Worm (Caenorhabditis elegans): ENCODE data around the gene T14B4.9.
A peak's percentile ranks its signal among the peaks of the same experiment; 100 is the strongest.

The T14B4.9 gene

DNA sequence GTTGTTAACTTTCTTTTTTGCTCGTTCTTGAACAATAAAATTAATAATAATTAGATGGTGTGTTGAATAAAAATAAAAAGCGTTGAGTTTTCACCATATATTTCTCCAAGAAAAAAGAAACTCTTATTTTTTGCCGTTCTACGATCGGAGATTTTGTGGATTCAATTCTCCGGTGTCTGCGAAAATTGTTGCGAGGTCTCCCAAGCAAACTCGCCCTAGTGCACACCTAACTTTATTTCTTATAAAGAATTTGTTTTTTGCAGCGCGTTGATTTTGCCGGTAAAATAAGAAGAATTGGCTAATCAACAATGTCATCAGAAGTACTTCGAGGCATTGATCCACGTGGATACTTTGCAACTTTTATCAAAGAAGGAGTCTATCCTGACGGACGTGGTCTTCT, 7.8 kb upstream of the T14B4.9 start, which contains the start of gene exos-8:
exos-8 (plus strand) TSS at position 264 of the 400 bp plus-strand sequence.
- TF ChIP-seq lin-35 (GFP tag; optimal IDR thresholded peaks at IDR 0.05) (peak; percentile 34 to 82), nhr-20 (tag; optimal IDR thresholded peaks at IDR 0.05) (peak; percentile 65), sup-37 (GFP tag; optimal IDR thresholded peaks at IDR 0.05) (no peak), dsc-1 (tag; optimal IDR thresholded peaks at IDR 0.05) (peak; percentile 9), irx-1 (tag; optimal IDR thresholded peaks at IDR 0.05) (no peak), vab-15 (tag; optimal IDR thresholded peaks at IDR 0.05) (peak; percentile 16), skn-1 (tag; optimal IDR thresholded peaks at IDR 0.05) (peak; percentile 6), hlh-17 (GFP tag; optimal IDR thresholded peaks at IDR 0.05; ENCODE audit: borderline replicate concordance) (no peak), fkh-4 (tag; optimal IDR thresholded peaks at IDR 0.05; ENCODE audit: borderline replicate concordance) (no peak), blmp-1 (tag; optimal IDR thresholded peaks at IDR 0.05) (peak; percentile 55), C34B4.2 (tag; optimal IDR thresholded peaks at IDR 0.05) (no peak), xbp-1 (tag; optimal IDR thresholded peaks at IDR 0.05) (peak; percentile 53), lin-39 (tag; optimal IDR thresholded peaks at IDR 0.05) (no peak), lin-13 (GFP tag; optimal IDR thresholded peaks at IDR 0.05) (peak; percentile 63), elt-3 (tag; optimal IDR thresholded peaks at IDR 0.05) (peak in 1 of 6 experiments; percentile 55), alr-1 (tag; optimal IDR thresholded peaks at IDR 0.05; ENCODE audit: borderline replicate concordance) (no peak), ztf-11 (tag; optimal IDR thresholded peaks at IDR 0.05) (peak in 1 of 2 experiments; percentile 17), isw-1 (GFP tag; IDR thresholded peaks at IDR 0.05) (no peak; the same call in 1 of the 2 replicates), lin-15B (tag; optimal IDR thresholded peaks at IDR 0.05) (peak; percentile 81), unc-86 (tag; optimal IDR thresholded peaks at IDR 0.05) (no peak), swsn-7 (tag; optimal IDR thresholded peaks at IDR 0.05) (peak; percentile 37), mef-2 (tag; optimal IDR thresholded peaks at IDR 0.05) (no peak), ceh-63 (GFP tag; optimal IDR thresholded peaks at IDR 0.05) (no peak), grh-1 (GFP tag; IDR thresholded peaks at IDR 0.05) (no peak), nhr-84 (tag; optimal IDR thresholded peaks at IDR 0.05) (no peak), mdl-1 (tag; optimal IDR thresholded peaks at IDR 0.05) (no peak), ama-1 (optimal IDR thresholded peaks at IDR 0.05) (no peak), dpl-1 (GFP tag; optimal IDR thresholded peaks at IDR 0.05) (peak; percentile 46 to 71 (median 56)), nhr-85 (tag) (peak; percentile 59), hpl-2 (GFP tag; optimal IDR thresholded peaks at IDR 0.05) (peak; percentile 9), aly-2 (tag; optimal IDR thresholded peaks at IDR 0.05) (no peak), efl-3 (GFP tag; optimal IDR thresholded peaks at IDR 0.05) (no peak), ces-1 (GFP tag; optimal IDR thresholded peaks at IDR 0.05) (no peak), nhr-11 (tag; optimal IDR thresholded peaks at IDR 0.05) (no peak), efl-1 (optimal IDR thresholded peaks at IDR 0.05) (peak; percentile 68 to 76), efl-1 (GFP tag; optimal IDR thresholded peaks at IDR 0.05 in 1 of 2) (peak; percentile 60 to 95), C04F5.9 (tag; optimal IDR thresholded peaks at IDR 0.05) (no peak), nhr-12 (tag; optimal IDR thresholded peaks at IDR 0.05) (no peak), tbx-2 (tag; optimal IDR thresholded peaks at IDR 0.05) (peak; percentile 56), unc-30 (tag; optimal IDR thresholded peaks at IDR 0.05) (no peak), zip-4 (GFP tag; optimal IDR thresholded peaks at IDR 0.05) (no peak), aha-1 (tag; optimal IDR thresholded peaks at IDR 0.05) (no peak), mab-9 (GFP tag; IDR thresholded peaks at IDR 0.05) (no peak), fkh-10 (GFP tag; optimal IDR thresholded peaks at IDR 0.05) (no peak), fkh-8 (tag; optimal IDR thresholded peaks at IDR 0.05) (peak; percentile 58), nhr-237 (tag; optimal IDR thresholded peaks at IDR 0.05) (no peak), nhr-90 (tag; optimal IDR thresholded peaks at IDR 0.05; ENCODE audit: poor library complexity) (peak; percentile 13), lin-14 (GFP tag; optimal IDR thresholded peaks at IDR 0.05) (peak; percentile 55), snpc-4 (tag; optimal IDR thresholded peaks at IDR 0.05) (peak; percentile 15), pax-3 (tag; optimal IDR thresholded peaks at IDR 0.05) (peak; percentile 35), egl-27 (tag; optimal IDR thresholded peaks at IDR 0.05) (no peak), ceh-82 (tag; optimal IDR thresholded peaks at IDR 0.05) (peak in 2 of 3 experiments; percentile 33 to 71), nhr-19 (GFP tag; conservative IDR thresholded peaks at IDR 0.05) (peak; percentile 45), C16A3.4 (tag; optimal IDR thresholded peaks at IDR 0.05) (peak; percentile 65)

Measured in whole organism, L1 larva.